Fruit fly (Drosophila melanogaster) ovary, adult (tissue): ENCODE results near the gene CG13131.
A peak's percentile ranks its signal among the peaks of the same experiment; 100 is the strongest.

Experiments
- CG17801 ChIP-seq: fragments of 200-800 bp; optimal IDR thresholded peaks from 2 replicates; lab custom pipeline; 2019; ENCODE audit warnings: missing biosample characterization, mild to moderate bottlenecking, missing genetic modification characterization, moderate library complexity; ENCODE audit not compliant: partially characterized antibody

The CG13131 gene

DNA sequence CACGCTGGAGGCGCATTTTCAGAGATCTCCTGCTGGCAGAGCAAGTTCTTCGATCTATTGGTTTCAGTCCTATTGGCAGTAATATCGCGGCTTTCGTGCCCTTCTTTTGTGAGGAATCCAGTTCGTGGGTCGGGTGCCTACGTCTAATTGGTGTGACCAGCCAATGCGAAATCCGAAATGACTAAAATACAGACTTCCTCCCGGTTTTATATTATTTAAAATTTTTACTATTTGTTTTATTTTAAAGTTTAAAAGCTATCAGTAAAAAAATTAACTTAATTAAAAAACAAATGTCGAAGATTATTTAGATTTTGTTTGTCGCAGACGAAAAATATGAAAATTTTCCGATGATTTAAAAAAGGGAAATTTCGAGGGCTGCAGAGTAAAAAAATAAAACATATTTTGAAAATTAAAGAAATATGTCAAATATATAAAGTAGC is 53.6 kb downstream of the CG13131 start, which contains the start of gene CG5850:
Gene CG5850, minus strand, starts transcription at position 347 of the 440 bp plus-strand sequence.
- peak; percentile 18 for TF ChIP-seq CG17801 (GFP tag; lab: Kevin White, UChicago)
